Fruit fly (Drosophila melanogaster) whole organism, embryonic: Measurements from ENCODE around the gene CG1273.

Experiments
- Abd-B ChIP-seq: fragments of 200-800 bp; sonication (Bioruptor generic); optimal IDR thresholded peaks from 2 replicates; lab custom pipeline; 2018; ENCODE audit warnings: missing biosample characterization, mild to moderate bottlenecking, missing genetic modification characterization, moderate library complexity
- Antp ChIP-seq: fragments of 200-800 bp; sonication (Bioruptor generic); optimal IDR thresholded peaks from 3 replicates; lab custom pipeline; 2016; ENCODE audit warnings: missing biosample characterization, missing genetic modification characterization
- CG11504 ChIP-seq: fragments of 200-800 bp; sonication (Bioruptor generic); optimal IDR thresholded peaks from 3 replicates; lab custom pipeline; 2019; ENCODE audit warnings: missing biosample characterization, mild to moderate bottlenecking, missing genetic modification characterization, moderate library complexity
- CG1602 ChIP-seq: fragments of 200-800 bp; sonication (Bioruptor generic); optimal IDR thresholded peaks from 3 replicates; lab custom pipeline; 2016; ENCODE audit warnings: missing biosample characterization, missing genetic modification characterization
- CG17385 ChIP-seq: fragments of 200-800 bp; sonication (Bioruptor generic); optimal IDR thresholded peaks from 3 replicates; lab custom pipeline; 2018; ENCODE audit warnings: missing biosample characterization, mild to moderate bottlenecking, missing genetic modification characterization
- CG2199 ChIP-seq: fragments of 200-800 bp; sonication (Bioruptor generic); IDR thresholded peaks from 3 replicates; pipeline ENCODE4 v1.3.6; 2022; ENCODE audit warnings: missing biosample characterization, missing genetic modification characterization
- CG31365 ChIP-seq: fragments of 200-800 bp; sonication (Bioruptor generic); optimal IDR thresholded peaks from 2 replicates; lab custom pipeline; 2018; ENCODE audit warnings: missing biosample characterization, mild to moderate bottlenecking, missing genetic modification characterization
- CG4424 ChIP-seq: fragments of 200-800 bp; sonication (Bioruptor generic); optimal IDR thresholded peaks from 3 replicates; lab custom pipeline; 2016; ENCODE audit warnings: missing biosample characterization, missing genetic modification characterization
- CG6791 ChIP-seq: fragments of 200-800 bp; sonication (Bioruptor generic); IDR thresholded peaks from 3 replicates; pipeline ENCODE4 v1.3.6; 2022; ENCODE audit warnings: missing biosample characterization, missing genetic modification characterization; ENCODE audit not compliant: partially characterized antibody
- CG6813 ChIP-seq: fragments of 200-800 bp; sonication (Bioruptor generic); optimal IDR thresholded peaks from 2 replicates; lab custom pipeline; 2017; ENCODE audit warnings: missing biosample characterization, missing genetic modification characterization, mild to moderate bottlenecking, moderate library complexity, missing genetic modification reagents
- CG7271 ChIP-seq: fragments of 200-800 bp; sonication (Bioruptor generic); optimal IDR thresholded peaks from 2 replicates; lab custom pipeline; 2018; ENCODE audit warnings: missing biosample characterization, mild to moderate bottlenecking, missing genetic modification characterization, moderate library complexity
- CG7357 ChIP-seq: fragments of 200-800 bp; sonication (Bioruptor generic); IDR thresholded peaks from 3 replicates; pipeline ENCODE4 v1.3.6; 2022; ENCODE audit warnings: missing biosample characterization, missing genetic modification characterization
- CG7786 ChIP-seq: fragments of 200-800 bp; sonication (Bioruptor generic); optimal IDR thresholded peaks from 2 replicates; lab custom pipeline; 2016; ENCODE audit warnings: missing biosample characterization, missing genetic modification characterization
- CG7839 ChIP-seq: fragments of 200-800 bp; sonication (Bioruptor generic); optimal IDR thresholded peaks from 3 replicates; lab custom pipeline; 2018; ENCODE audit warnings: missing biosample characterization, mild to moderate bottlenecking, missing genetic modification characterization, moderate library complexity
- CG8359 ChIP-seq: fragments of 200-800 bp; sonication (Bioruptor generic); optimal IDR thresholded peaks from 2 replicates; lab custom pipeline; 2017; ENCODE audit warnings: missing biosample characterization, mild to moderate bottlenecking, missing genetic modification characterization, borderline replicate concordance
- CG9876 ChIP-seq: fragments of 200-800 bp; sonication (Bioruptor generic); optimal IDR thresholded peaks from 2 replicates; lab custom pipeline; 2016; ENCODE audit warnings: missing biosample characterization, missing genetic modification characterization
- Deaf1 ChIP-seq: fragments of 200-800 bp; optimal IDR thresholded peaks from 3 replicates; lab custom pipeline; 2019; ENCODE audit warnings: missing biosample characterization, mild to moderate bottlenecking, missing genetic modification characterization, moderate library complexity
- Dip3 ChIP-seq: fragments of 200-800 bp; sonication (Bioruptor generic); optimal IDR thresholded peaks from 3 replicates; lab custom pipeline; 2016; ENCODE audit warnings: missing biosample characterization, missing genetic modification characterization
- ERR ChIP-seq: fragments of 200-800 bp; sonication (Bioruptor generic); optimal IDR thresholded peaks from 2 replicates; lab custom pipeline; 2016; ENCODE audit warnings: missing biosample characterization, missing genetic modification characterization
- Eip74EF ChIP-seq, 2 experiments: fragments of 200-800 bp in 1 of 2; fragments of >200 bp in 1 of 2; sonication (Bioruptor generic) in 1 of 2; optimal IDR thresholded peaks; 2 replicates each; lab custom pipeline; 2017 to 2019; ENCODE audit warnings: missing biosample characterization in 2 of 2, missing genetic modification characterization in 2 of 2, mild to moderate bottlenecking in 1 of 2, moderate library complexity in 1 of 2
- GATAe ChIP-seq: fragments of 200-800 bp; sonication (Bioruptor generic); conservative IDR thresholded peaks from 2 replicates; pipeline ENCODE4 v1.3.6; 2022; ENCODE audit warnings: missing biosample characterization, missing genetic modification characterization
- Gug ChIP-seq: fragments of 200-800 bp; sonication (Bioruptor generic); IDR thresholded peaks from 4 replicates; pipeline ENCODE4 v1.3.6; 2022; ENCODE audit warnings: missing biosample characterization, missing genetic modification characterization
- HLH4C ChIP-seq: fragments of 200-800 bp; sonication (Bioruptor generic); IDR thresholded peaks from 3 replicates; pipeline ENCODE4 v1.3.6; 2022; ENCODE audit warnings: missing biosample characterization, missing genetic modification characterization; ENCODE audit not compliant: partially characterized antibody
- HLHmδ ChIP-seq: fragments of 200-800 bp; sonication (Bioruptor generic); optimal IDR thresholded peaks from 2 replicates; lab custom pipeline; 2018; ENCODE audit warnings: missing biosample characterization, mild to moderate bottlenecking, missing genetic modification characterization, moderate library complexity
- HmgZ ChIP-seq: fragments of 200-800 bp; sonication (Bioruptor generic); optimal IDR thresholded peaks from 2 replicates; lab custom pipeline; 2018; ENCODE audit warnings: missing biosample characterization, mild to moderate bottlenecking, missing genetic modification characterization
- NC2α ChIP-seq: fragments of 200-800 bp; sonication (Bioruptor generic); optimal IDR thresholded peaks from 2 replicates; lab custom pipeline; 2016; ENCODE audit warnings: missing biosample characterization, missing genetic modification characterization
- NC2β ChIP-seq: fragments of 200-800 bp; sonication (Bioruptor generic); optimal IDR thresholded peaks from 2 replicates; lab custom pipeline; 2016; ENCODE audit warnings: missing biosample characterization, missing genetic modification characterization
- Rx ChIP-seq: fragments of 200-800 bp; sonication (Bioruptor generic); IDR thresholded peaks from 2 replicates; pipeline ENCODE4 v1.3.6; 2022; ENCODE audit warnings: missing biosample characterization, missing genetic modification characterization
- Trl ChIP-seq, 3 experiments: fragments of >200 bp in 2 of 3; fragments of 200-800 bp in 1 of 3; sonication (Bioruptor generic) in 1 of 3; optimal IDR thresholded peaks; 2 replicates in 1 of 3; 3 replicates in 2 of 3; lab custom pipeline; 2016 to 2017; ENCODE audit warnings: missing biosample characterization in 1 of 3, missing genetic modification characterization in 1 of 3
- az2 ChIP-seq: fragments of 200-800 bp; sonication (Bioruptor generic); optimal IDR thresholded peaks from 3 replicates; lab custom pipeline; 2016; ENCODE audit warnings: missing biosample characterization, missing genetic modification characterization
- bbx ChIP-seq: fragments of 200-800 bp; sonication (Bioruptor generic); IDR thresholded peaks from 2 replicates; pipeline ENCODE4 v1.3.6; 2022; ENCODE audit warnings: missing biosample characterization, missing genetic modification characterization; ENCODE audit not compliant: partially characterized antibody
- caup ChIP-seq: fragments of 200-800 bp; sonication (Bioruptor generic); optimal IDR thresholded peaks from 3 replicates; lab custom pipeline; 2017; ENCODE audit warnings: missing biosample characterization, mild to moderate bottlenecking, missing genetic modification characterization, moderate library complexity; ENCODE audit not compliant: severe bottlenecking
- chm ChIP-seq: fragments of 200-800 bp; sonication (Bioruptor generic); IDR thresholded peaks from 2 replicates; pipeline ENCODE4 v1.3.6; 2022; ENCODE audit warnings: missing biosample characterization, missing genetic modification characterization
- ci ChIP-seq: fragments of 200-800 bp; sonication (Bioruptor generic); IDR thresholded peaks from 3 replicates; pipeline ENCODE4 v1.3.6; 2022; ENCODE audit warnings: missing biosample characterization, missing genetic modification characterization
- crol ChIP-seq: fragments of 200-800 bp; sonication (Bioruptor generic); IDR thresholded peaks from 2 replicates; pipeline ENCODE4 v1.3.6; 2022; ENCODE audit warnings: missing biosample characterization, missing genetic modification characterization
- insv ChIP-seq, 2 experiments: fragments of 200-800 bp; sonication (Bioruptor generic); optimal IDR thresholded peaks; 3 replicates each; lab custom pipeline; 2016 to 2018; ENCODE audit warnings: missing biosample characterization in 2 of 2, missing genetic modification characterization in 2 of 2
- inv ChIP-seq: fragments of 200-800 bp; sonication (Bioruptor generic); IDR thresholded peaks from 2 replicates; pipeline ENCODE4 v1.3.6; 2022; ENCODE audit warnings: missing biosample characterization, missing genetic modification characterization; ENCODE audit not compliant: partially characterized antibody
- mam ChIP-seq: fragments of 200-800 bp; sonication (Bioruptor generic); optimal IDR thresholded peaks from 3 replicates; lab custom pipeline; 2016; ENCODE audit warnings: missing biosample characterization, missing genetic modification characterization
- nom ChIP-seq: fragments of 200-800 bp; sonication (Bioruptor generic); optimal IDR thresholded peaks from 2 replicates; lab custom pipeline; 2017; ENCODE audit warnings: missing biosample characterization, missing genetic modification characterization, mild to moderate bottlenecking, moderate library complexity, missing genetic modification reagents
- oc ChIP-seq: fragments of 200-800 bp; sonication (Bioruptor generic); optimal IDR thresholded peaks from 2 replicates; lab custom pipeline; 2018; ENCODE audit warnings: missing biosample characterization, mild to moderate bottlenecking, missing genetic modification characterization, moderate library complexity
- p53 ChIP-seq: fragments of 200-800 bp; sonication (Bioruptor generic); optimal IDR thresholded peaks from 2 replicates; lab custom pipeline; 2016; ENCODE audit warnings: missing biosample characterization, missing genetic modification characterization
- pho ChIP-seq: fragments of 200-800 bp; sonication (Bioruptor generic); optimal IDR thresholded peaks from 2 replicates; lab custom pipeline; 2016; ENCODE audit warnings: missing biosample characterization, missing genetic modification characterization
- pita ChIP-seq: fragments of 200-800 bp; sonication (Bioruptor generic); optimal IDR thresholded peaks from 2 replicates; lab custom pipeline; 2017; ENCODE audit warnings: missing biosample characterization, mild to moderate bottlenecking, missing genetic modification characterization
- sc ChIP-seq, 3 experiments: fragments of >200 bp in 2 of 3; fragments of 200-800 bp in 1 of 3; sonication (Bioruptor generic) in 1 of 3; optimal IDR thresholded peaks; 2 replicates in 2 of 3; 3 replicates in 1 of 3; lab custom pipeline; 2017; ENCODE audit warnings: mild to moderate bottlenecking in 1 of 3, missing biosample characterization in 1 of 3, missing genetic modification characterization in 1 of 3, missing genetic modification reagents in 1 of 3
- toy ChIP-seq: fragments of 200-800 bp; sonication (Bioruptor generic); IDR thresholded peaks from 2 replicates; pipeline ENCODE4 v1.3.6; 2022; ENCODE audit warnings: missing biosample characterization, missing genetic modification characterization
- tup ChIP-seq: fragments of 200-800 bp; sonication (Bioruptor generic); optimal IDR thresholded peaks from 2 replicates; lab custom pipeline; 2016; ENCODE audit warnings: missing biosample characterization, mild to moderate bottlenecking, missing genetic modification characterization, moderate library complexity
- z ChIP-seq: fragments of 200-800 bp; sonication (Bioruptor generic); IDR thresholded peaks from 3 replicates; pipeline ENCODE4 v1.3.6; 2022; ENCODE audit warnings: missing biosample characterization, missing genetic modification characterization
- zf30C ChIP-seq: fragments of 200-800 bp; sonication (Bioruptor generic); optimal IDR thresholded peaks from 3 replicates; lab custom pipeline; 2018; ENCODE audit warnings: missing biosample characterization, mild to moderate bottlenecking, missing genetic modification characterization

Gene CG1273

dm6 chr3L:4283428-4284089, 20.0 kb downstream of the CG1273 start, which contains the start of the genes srw and CG1316 (continued):
- TF ChIP-seq NC2α (GFP tag; lab: Kevin White, UChicago) (no peak), Eip74EF (GFP tag; optimal IDR thresholded peaks at IDR 0.05; lab: Kevin White, UChicago) (no peak), ERR (GFP tag; lab: Kevin White, UChicago) (no peak), z (GFP tag; lab: Robert Waterston, UW) (no peak), Deaf1 (tag; lab: Kevin White, UChicago) (no peak), CG7786 (GFP tag; lab: Kevin White, UChicago) (no peak), HLHmδ (GFP tag; lab: Kevin White, UChicago) (no peak), HmgZ (tag; lab: Kevin White, UChicago) (peak; percentile 54), CG8359 (GFP tag; lab: Kevin White, UChicago) (no peak), CG2199 (GFP tag; lab: Robert Waterston, UW) (no peak), CG9876 (GFP tag; lab: Kevin White, UChicago) (no peak), GATAe (no peak), mam (GFP tag; lab: Kevin White, UChicago) (no peak), Dip3 (GFP tag; lab: Kevin White, UChicago) (no peak), HLH4C (no peak; the same call in 2 of the 3 replicates), pho (GFP tag; lab: Kevin White, UChicago) (no peak), CG7357 (GFP tag; lab: Robert Waterston, UW) (no peak), zf30C (GFP tag; lab: Kevin White, UChicago) (no peak), CG31365 (tag; lab: Kevin White, UChicago) (no peak), Gug (GFP tag; lab: Robert Waterston, UW) (no peak), az2 (GFP tag; lab: Kevin White, UChicago) (no peak), inv (no peak), CG7839 (tag; lab: Kevin White, UChicago) (no peak), CG6813 (no peak), NC2β (GFP tag; lab: Kevin White, UChicago) (no peak), CG6791 (peak; percentile 8; the same call in 1 of the 3 replicates), Antp (GFP tag; lab: Kevin White, UChicago) (no peak), Abd-B (no peak), insv (GFP tag; optimal IDR thresholded peaks at IDR 0.05; lab: Kevin White, UChicago) (no peak), oc (no peak), bbx (GFP tag; lab: Robert Waterston, UW) (peak; percentile 60), p53 (GFP tag; lab: Kevin White, UChicago) (no peak), toy (no peak), tup (no peak), Rx (GFP tag; lab: Robert Waterston, UW) (no peak), chm (GFP tag; lab: Robert Waterston, UW) (no peak), ci (GFP tag; lab: Robert Waterston, UW) (peak; percentile 60; the same call in 1 of the 3 replicates), CG4424 (GFP tag; lab: Kevin White, UChicago) (no peak), sc (optimal IDR thresholded peaks at IDR 0.05; lab: Kevin White, UChicago) (no peak), sc (GFP tag; optimal IDR thresholded peaks at IDR 0.05; lab: Kevin White, UChicago) (no peak), crol (GFP tag; lab: Robert Waterston, UW) (no peak), nom (GFP tag; lab: Kevin White, UChicago) (peak; percentile 4), pita (GFP tag; lab: Kevin White, UChicago) (no peak), CG7271 (tag; lab: Kevin White, UChicago) (no peak), CG17385 (GFP tag; lab: Kevin White, UChicago) (no peak), CG1602 (no peak), CG11504 (tag; lab: Kevin White, UChicago) (no peak), Trl (optimal IDR thresholded peaks at IDR 0.05; lab: Kevin White, UChicago) (no peak), Trl (GFP tag; optimal IDR thresholded peaks at IDR 0.05; lab: Kevin White, UChicago) (no peak), caup (GFP tag; lab: Kevin White, UChicago) (no peak)
